Worm (Caenorhabditis elegans) whole organism, early embryonic: ENCODE results near the gene tiar-1.

Experiments
- B0310.2 ChIP-seq: sonication (generic microtip); optimal IDR thresholded peaks from 2 replicates; lab custom pipeline; 2016; ENCODE audit warnings: mild to moderate bottlenecking, missing genetic modification characterization, missing compliant biosample characterization
- F13C5.2 ChIP-seq: sonication (generic microtip); optimal IDR thresholded peaks from 2 replicates; lab custom pipeline; 2017; ENCODE audit warnings: mild to moderate bottlenecking, missing genetic modification characterization, inconsistent platforms, missing compliant biosample characterization
- aly-1 ChIP-seq: sonication (generic microtip); optimal IDR thresholded peaks from 2 replicates; lab custom pipeline; 2016; ENCODE audit warnings: missing genetic modification characterization, missing compliant biosample characterization
- ama-1 ChIP-seq: fragments of 150-350 bp; optimal IDR thresholded peaks from 2 replicates; lab custom pipeline; 2014
- ceh-13 ChIP-seq: fragments of 200-800 bp; sonication (Bioruptor generic); optimal IDR thresholded peaks from 2 replicates; lab custom pipeline; 2018; ENCODE audit warnings: mild to moderate bottlenecking, missing genetic modification characterization, missing compliant biosample characterization
- ceh-36 ChIP-seq: sonication (generic microtip); optimal IDR thresholded peaks from 2 replicates; lab custom pipeline; 2016; ENCODE audit warnings: missing genetic modification characterization, inconsistent platforms, missing compliant biosample characterization
- ets-7 ChIP-seq: sonication (generic microtip); optimal IDR thresholded peaks from 2 replicates; lab custom pipeline; 2016; ENCODE audit warnings: missing genotype, missing genetic modification characterization, missing compliant biosample characterization
- flt-1 ChIP-seq: fragments of 200-800 bp; sonication (Bioruptor generic); IDR thresholded peaks from 2 replicates; pipeline ENCODE4 v1.3.6; 2022; ENCODE audit warnings: missing genetic modification characterization, missing compliant biosample characterization
- hmbx-1 ChIP-seq: sonication (generic microtip); optimal IDR thresholded peaks from 2 replicates; lab custom pipeline; 2016; ENCODE audit warnings: mild to moderate bottlenecking, missing genetic modification characterization, missing compliant biosample characterization
- hmg-4 ChIP-seq: fragments of 200-800 bp; sonication (Bioruptor generic); optimal IDR thresholded peaks from 2 replicates; lab custom pipeline; 2018; ENCODE audit warnings: mild to moderate bottlenecking, missing genetic modification characterization, missing compliant biosample characterization
- hnd-1 ChIP-seq: sonication (generic microtip); optimal IDR thresholded peaks from 2 replicates; lab custom pipeline; 2016; ENCODE audit warnings: missing genetic modification characterization, missing compliant biosample characterization
- pes-1 ChIP-seq: fragments of 200-800 bp; sonication (Bioruptor generic); IDR thresholded peaks from 2 replicates; pipeline ENCODE4 v1.3.6; 2022; ENCODE audit warnings: missing genetic modification reagents, missing genetic modification characterization, missing compliant biosample characterization
- scrt-1 ChIP-seq: fragments of 200-800 bp; sonication (Bioruptor generic); IDR thresholded peaks from 2 replicates; pipeline ENCODE4 v1.3.6; 2022; ENCODE audit warnings: missing genetic modification characterization, missing compliant biosample characterization
- sea-1 ChIP-seq: fragments of 200-800 bp; sonication (Bioruptor generic); conservative IDR thresholded peaks from 2 replicates; pipeline ENCODE4 v1.3.6; 2022; ENCODE audit warnings: missing genetic modification characterization, missing compliant biosample characterization
- tbx-11 ChIP-seq: fragments of 200-800 bp; sonication (Bioruptor generic); IDR thresholded peaks from 2 replicates; pipeline ENCODE4 v1.3.6; 2022; ENCODE audit warnings: missing genetic modification characterization, missing compliant biosample characterization
- tbx-37 ChIP-seq: fragments of 200-800 bp; sonication (Bioruptor generic); conservative IDR thresholded peaks from 2 replicates; pipeline ENCODE4 v1.3.6; 2022; ENCODE audit warnings: missing genetic modification reagents, missing genetic modification characterization, missing compliant biosample characterization
- tra-4 ChIP-seq: sonication (generic microtip); optimal IDR thresholded peaks from 2 replicates; lab custom pipeline; 2017; ENCODE audit warnings: missing genetic modification characterization, missing compliant biosample characterization

Gene tiar-1

ce11 chrII:5704479-5704878 is 10.1 kb downstream of the tiar-1 start:
- TF ChIP-seq scrt-1 (GFP tag; lab: Robert Waterston, UW) (no peak), ama-1 (lab: Kevin White, UChicago) (no peak), F13C5.2 (tag; lab: Kevin White, UChicago) (no peak)

- no peak for TF ChIP-seq tra-4 (tag; lab: Kevin White, UChicago)
- TF ChIP-seq tbx-37, result no peak
- no peak for TF ChIP-seq ets-7
- TF ChIP-seq B0310.2 (tag; lab: Kevin White, UChicago), result no peak
- TF ChIP-seq flt-1 (GFP tag; lab: Robert Waterston, UW), result no peak
- no peak for TF ChIP-seq pes-1 (GFP tag; lab: Robert Waterston, UW)
- no peak for TF ChIP-seq ceh-13 (GFP tag; lab: Kevin White, UChicago)
- TF ChIP-seq tbx-11 (GFP tag; lab: Robert Waterston, UW), result no peak
- no peak for TF ChIP-seq hmg-4 (GFP tag; lab: Kevin White, UChicago)
- no peak for TF ChIP-seq hmbx-1 (tag; lab: Kevin White, UChicago)
- TF ChIP-seq aly-1 (tag; lab: Kevin White, UChicago), result no peak
- no peak for TF ChIP-seq ama-1 (lab: Kevin White, UChicago)
- TF ChIP-seq ceh-36, result no peak
- no peak for TF ChIP-seq hnd-1 (tag; lab: Kevin White, UChicago)
- TF ChIP-seq scrt-1 (GFP tag; lab: Robert Waterston, UW), result no peak
- TF ChIP-seq sea-1, result no peak
- TF ChIP-seq F13C5.2 (tag; lab: Kevin White, UChicago), result no peak
Observed at ce11 chrII:5702611-5703192, 11.9 kb downstream of the tiar-1 start.

- TF ChIP-seq hmbx-1 (tag; lab: Kevin White, UChicago) (no peak), tbx-11 (GFP tag; lab: Robert Waterston, UW) (no peak), flt-1 (GFP tag; lab: Robert Waterston, UW) (no peak), aly-1 (tag; lab: Kevin White, UChicago) (no peak), scrt-1 (GFP tag; lab: Robert Waterston, UW) (no peak), sea-1 (no peak), ama-1 (lab: Kevin White, UChicago) (peak; percentile 70), pes-1 (GFP tag; lab: Robert Waterston, UW) (no peak)
Observed at ce11 chrII:5701485-5701884, 13.1 kb downstream of the tiar-1 start.

ce11 chrII:5698869-5699268 is 15.8 kb downstream of the tiar-1 start, which contains the start of the genes C25H3.10 and C25H3.1:
C25H3.10 (minus strand) TSS chrII:5698969.
C25H3.1 (plus strand) TSS chrII:5699071.
- TF ChIP-seq pes-1 (GFP tag; lab: Robert Waterston, UW) (no peak), ama-1 (lab: Kevin White, UChicago) (no peak), hnd-1 (tag; lab: Kevin White, UChicago) (no peak), tbx-11 (GFP tag; lab: Robert Waterston, UW) (no peak), tbx-37 (no peak), ceh-13 (GFP tag; lab: Kevin White, UChicago) (no peak)

- no peak for TF ChIP-seq F13C5.2 (tag; lab: Kevin White, UChicago)
- TF ChIP-seq ama-1 (lab: Kevin White, UChicago), result no peak
- no peak for TF ChIP-seq scrt-1 (GFP tag; lab: Robert Waterston, UW)
- no peak for TF ChIP-seq flt-1 (GFP tag; lab: Robert Waterston, UW)
Observed at ce11 chrII:5698254-5698653, 16.4 kb downstream of the tiar-1 start.

- TF ChIP-seq sea-1, result no peak
- TF ChIP-seq ama-1 (lab: Kevin White, UChicago), result no peak
- TF ChIP-seq hnd-1 (tag; lab: Kevin White, UChicago), result no peak
- TF ChIP-seq ceh-36, result no peak
Observed at ce11 chrII:5697338-5697737, 17.3 kb downstream of the tiar-1 start.

- TF ChIP-seq ceh-36, result no peak
- no peak for TF ChIP-seq hmg-4 (GFP tag; lab: Kevin White, UChicago)
- no peak for TF ChIP-seq tbx-11 (GFP tag; lab: Robert Waterston, UW)
- TF ChIP-seq scrt-1 (GFP tag; lab: Robert Waterston, UW), result no peak
- no peak for TF ChIP-seq aly-1 (tag; lab: Kevin White, UChicago)
- TF ChIP-seq ama-1 (lab: Kevin White, UChicago), result no peak
- no peak for TF ChIP-seq ets-7
- TF ChIP-seq hnd-1 (tag; lab: Kevin White, UChicago), result no peak
- TF ChIP-seq tbx-37, result no peak
- no peak for TF ChIP-seq pes-1 (GFP tag; lab: Robert Waterston, UW)
- TF ChIP-seq sea-1, result no peak
- TF ChIP-seq tra-4 (tag; lab: Kevin White, UChicago), result no peak
- no peak for TF ChIP-seq B0310.2 (tag; lab: Kevin White, UChicago)
- TF ChIP-seq F13C5.2 (tag; lab: Kevin White, UChicago), result no peak
- TF ChIP-seq ceh-13 (GFP tag; lab: Kevin White, UChicago), result no peak
- TF ChIP-seq hmbx-1 (tag; lab: Kevin White, UChicago), result no peak
- no peak for TF ChIP-seq flt-1 (GFP tag; lab: Robert Waterston, UW)
Observed at ce11 chrII:5696218-5696617, 18.4 kb downstream of the tiar-1 start.

ce11 chrII:5694798-5695197 is 19.8 kb downstream of the tiar-1 start, which contains the start of gene C25H3.14:
C25H3.14 (plus strand) TSS chrII:5695098.
- TF ChIP-seq tbx-11 (GFP tag; lab: Robert Waterston, UW), result no peak
